Fruit fly (Drosophila melanogaster): ENCODE measurements around the gene Mitofilin.

The Mitofilin gene

DNA sequence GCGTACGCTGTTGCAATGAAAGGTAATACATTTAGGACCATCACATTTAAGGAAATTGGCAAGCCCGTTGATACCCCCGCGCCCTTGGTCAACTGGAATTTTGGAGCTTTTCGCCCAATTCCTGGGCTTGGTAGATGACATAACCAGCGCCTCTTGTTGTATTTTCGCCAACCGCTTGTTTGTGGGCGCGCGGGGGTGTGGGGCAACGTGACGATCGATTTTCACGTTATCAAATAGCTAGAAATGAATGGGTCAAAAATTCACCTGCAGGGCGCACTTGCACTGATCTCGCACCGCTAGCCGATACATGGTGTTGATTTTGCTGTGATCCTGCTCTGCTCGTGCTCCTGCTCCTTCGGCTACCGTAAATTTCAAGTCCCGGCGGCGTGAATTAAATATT is 512 bp downstream of the Mitofilin start:
- TF ChIP-seq amos (GFP tag; IDR thresholded peaks at IDR 0.05; ENCODE audit: partially characterized antibody) (no peak), Pdp1 (GFP tag; optimal IDR thresholded peaks at IDR 0.05) (peak in 1 of 2 experiments; percentile 98), Eip74EF (GFP tag; optimal IDR thresholded peaks at IDR 0.05) (no peak), Hr3 (GFP tag; optimal IDR thresholded peaks at IDR 0.05) (no peak), CG3995 (GFP tag; optimal IDR thresholded peaks at IDR 0.05) (no peak), onecut (GFP tag; IDR thresholded peaks at IDR 0.05) (peak; percentile 91), crc (GFP tag; optimal IDR thresholded peaks at IDR 0.05) (no peak), Oaz (GFP tag; IDR thresholded peaks at IDR 0.05) (no peak), btn (GFP tag; optimal IDR thresholded peaks at IDR 0.05) (no peak), gem (tag; optimal IDR thresholded peaks at IDR 0.05) (no peak), CG12769 (tag; optimal IDR thresholded peaks at IDR 0.05) (no peak), bbx (GFP tag; IDR thresholded peaks at IDR 0.05; ENCODE audit: partially characterized antibody) (no peak), sim (GFP tag; IDR thresholded peaks at IDR 0.05) (no peak), tin (GFP tag; optimal IDR thresholded peaks at IDR 0.05) (no peak), CG4617 (GFP tag; optimal IDR thresholded peaks at IDR 0.05; ENCODE audit: borderline replicate concordance) (peak; percentile 14), gt (GFP tag; IDR thresholded peaks at IDR 0.05) (no peak), shn (GFP tag; optimal IDR thresholded peaks at IDR 0.05) (no peak), seq (GFP tag; IDR thresholded peaks at IDR 0.05) (peak; percentile 32; the same call in 1 of the 2 replicates), ato (GFP tag; IDR thresholded peaks at IDR 0.05; ENCODE audit: partially characterized antibody) (0 out of 2 replicates have a peak, but pooled peaks have one; percentile 11), dati (GFP tag; IDR thresholded peaks at IDR 0.05) (no peak), caup (GFP tag; optimal IDR thresholded peaks at IDR 0.05; ENCODE audit: severe bottlenecking) (no peak), ac (GFP tag; optimal IDR thresholded peaks at IDR 0.05) (no peak), Hsf (GFP tag; optimal IDR thresholded peaks at IDR 0.05) (no peak), tup (GFP tag; optimal IDR thresholded peaks at IDR 0.05) (no peak), sc (optimal IDR thresholded peaks at IDR 0.05) (no peak), sc (GFP tag; optimal IDR thresholded peaks at IDR 0.05) (no peak), E2f1 (GFP tag; IDR thresholded peaks at IDR 0.05) (no peak), CG14667 (GFP tag; IDR thresholded peaks at IDR 0.05) (no peak), CG13287 (GFP tag; IDR thresholded peaks at IDR 0.05; ENCODE audit: partially characterized antibody) (no peak; the same call in 1 of the 2 replicates), CG5180 (GFP tag; optimal IDR thresholded peaks at IDR 0.05) (no peak), mirr (GFP tag; optimal IDR thresholded peaks at IDR 0.05) (no peak), CG7271 (tag; optimal IDR thresholded peaks at IDR 0.05) (no peak), CG8290 (GFP tag; optimal IDR thresholded peaks at IDR 0.05) (no peak), CG8290 (tag; optimal IDR thresholded peaks at IDR 0.05) (peak in 1 of 2 experiments; percentile 7), MESR4 (GFP tag; optimal IDR thresholded peaks at IDR 0.05) (peak; percentile 66), emc (GFP tag; optimal IDR thresholded peaks at IDR 0.05) (no peak), CG7745 (tag; optimal IDR thresholded peaks at IDR 0.05) (no peak), z (GFP tag; IDR thresholded peaks at IDR 0.05) (no peak), her (GFP tag; optimal IDR thresholded peaks at IDR 0.05) (no peak), fd102C (GFP tag; optimal IDR thresholded peaks at IDR 0.05) (no peak), NC2β (GFP tag; optimal IDR thresholded peaks at IDR 0.05) (no peak), CG17612 (GFP tag; IDR thresholded peaks at IDR 0.05) (no peak), kni (GFP tag; optimal IDR thresholded peaks at IDR 0.05) (no peak), CG43689 (GFP tag; IDR thresholded peaks at IDR 0.05) (no peak), danr (GFP tag; IDR thresholded peaks at IDR 0.05) (no peak), wek (GFP tag; optimal IDR thresholded peaks at IDR 0.05) (no peak), toy (GFP tag; IDR thresholded peaks at IDR 0.05) (no peak), Elba2 (GFP tag; optimal IDR thresholded peaks at IDR 0.05) (no peak), bsh (GFP tag; optimal IDR thresholded peaks at IDR 0.05) (no peak), Med (GFP tag) (no peak), CG10147 (GFP tag; optimal IDR thresholded peaks at IDR 0.05) (no peak)

Measured in whole organism, embryonic.